Worm (Caenorhabditis elegans) whole organism, L4 larva: ENCODE data around the gene sas-7.

Experiments used
- F49E8.2 ChIP-seq: sonication (generic microtip); optimal IDR thresholded peaks from 2 replicates; lab custom pipeline; 2016; ENCODE audit warnings: missing compliant biosample characterization, mild to moderate bottlenecking, missing genetic modification characterization, borderline replicate concordance
- R02D3.7 ChIP-seq: fragments of 150-350 bp; sonication (generic microtip); optimal IDR thresholded peaks from 3 replicates; lab custom pipeline; 2014; ENCODE audit warnings: missing biosample characterization, missing genetic modification characterization
- T20F7.1 ChIP-seq: fragments of 200-800 bp; sonication (Bioruptor generic); optimal IDR thresholded peaks from 2 replicates; lab custom pipeline; 2018; ENCODE audit warnings: mild to moderate bottlenecking, missing genetic modification characterization, missing compliant biosample characterization
- Y5F2A.4 ChIP-seq: fragments of 200-800 bp; sonication (Bioruptor generic); optimal IDR thresholded peaks from 2 replicates; lab custom pipeline; 2018; ENCODE audit warnings: mild to moderate bottlenecking, missing genetic modification characterization, missing compliant biosample characterization
- ceh-32 ChIP-seq: sonication (generic microtip); optimal IDR thresholded peaks from 2 replicates; lab custom pipeline; 2016; ENCODE audit warnings: mild to moderate bottlenecking, missing genetic modification characterization, missing compliant biosample characterization; ENCODE audit not compliant: poor library complexity
- daf-8 ChIP-seq: fragments of 200-800 bp; sonication (Bioruptor generic); IDR thresholded peaks from 2 replicates; pipeline ENCODE4 v1.3.6; 2022; ENCODE audit warnings: missing genetic modification characterization, missing compliant biosample characterization
- jun-1 ChIP-seq: fragments of 150-350 bp; optimal IDR thresholded peaks from 2 replicates; lab custom pipeline; 2014; ENCODE audit warnings: missing biosample characterization, missing genetic modification reagents, missing genetic modification characterization
- lsy-2 ChIP-seq, 2 experiments: fragments of 150-350 bp in 1 of 2; sonication (generic microtip) in 1 of 2; optimal IDR thresholded peaks; 2 replicates each; lab custom pipeline; 2014 to 2017; ENCODE audit warnings: missing biosample characterization in 2 of 2, missing genetic modification characterization in 2 of 2
- nhr-76 ChIP-seq: fragments of 150-350 bp; optimal IDR thresholded peaks from 2 replicates; lab custom pipeline; 2014; ENCODE audit warnings: missing biosample characterization, missing genetic modification characterization
- unc-39 ChIP-seq: sonication (generic microtip); optimal IDR thresholded peaks from 2 replicates; lab custom pipeline; 2017; ENCODE audit warnings: missing biosample characterization, missing genetic modification characterization
- vab-7 ChIP-seq: fragments of 200-800 bp; sonication (Bioruptor generic); IDR thresholded peaks from 2 replicates; pipeline ENCODE4 v1.3.6; 2022; ENCODE audit warnings: missing genetic modification reagents, missing genetic modification characterization, missing compliant biosample characterization

DNA sequence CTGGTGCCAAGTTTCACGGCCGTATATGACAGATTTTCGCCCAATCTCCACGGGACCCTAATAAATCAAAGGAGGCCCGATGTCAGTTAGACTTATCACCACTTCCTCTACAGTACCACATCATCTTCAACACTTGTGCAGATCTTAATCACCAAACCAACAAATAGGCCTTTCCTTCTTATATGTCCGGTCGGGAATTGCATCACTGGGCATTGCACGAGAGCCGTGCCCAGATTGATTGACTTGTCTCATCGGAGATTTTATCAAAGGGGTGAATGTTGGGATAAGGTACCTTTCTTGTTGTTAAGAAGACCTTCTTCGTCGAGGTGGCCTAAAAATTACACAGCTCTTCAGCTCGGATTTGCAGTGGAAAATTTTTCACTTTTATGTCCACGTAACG, 23.9 kb downstream of the sas-7 start:
- TF ChIP-seq F49E8.2 (tag; lab: Kevin White, UChicago) (no peak), lsy-2 (tag; optimal IDR thresholded peaks at IDR 0.05; lab: Kevin White, UChicago) (no peak), Y5F2A.4 (GFP tag; lab: Kevin White, UChicago) (no peak), T20F7.1 (GFP tag; lab: Kevin White, UChicago) (no peak), daf-8 (GFP tag; lab: Robert Waterston, UW) (no peak), vab-7 (no peak), R02D3.7 (tag; lab: Kevin White, UChicago) (no peak), jun-1 (no peak), unc-39 (tag; lab: Kevin White, UChicago) (no peak), ceh-32 (tag; lab: Kevin White, UChicago) (no peak), nhr-76 (tag; lab: Kevin White, UChicago) (no peak)
